Worm (Caenorhabditis elegans) whole organism, early embryonic: ENCODE measurements around the gene dyla-1.

Experiments
- B0310.2 ChIP-seq: sonication (generic microtip); optimal IDR thresholded peaks from 2 replicates; lab custom pipeline; 2016; ENCODE audit warnings: mild to moderate bottlenecking, missing genetic modification characterization, missing compliant biosample characterization
- F13C5.2 ChIP-seq: sonication (generic microtip); optimal IDR thresholded peaks from 2 replicates; lab custom pipeline; 2017; ENCODE audit warnings: mild to moderate bottlenecking, missing genetic modification characterization, inconsistent platforms, missing compliant biosample characterization
- aly-1 ChIP-seq: sonication (generic microtip); optimal IDR thresholded peaks from 2 replicates; lab custom pipeline; 2016; ENCODE audit warnings: missing genetic modification characterization, missing compliant biosample characterization
- ama-1 ChIP-seq: fragments of 150-350 bp; optimal IDR thresholded peaks from 2 replicates; lab custom pipeline; 2014
- ets-7 ChIP-seq: sonication (generic microtip); optimal IDR thresholded peaks from 2 replicates; lab custom pipeline; 2016; ENCODE audit warnings: missing genotype, missing genetic modification characterization, missing compliant biosample characterization
- flt-1 ChIP-seq: fragments of 200-800 bp; sonication (Bioruptor generic); IDR thresholded peaks from 2 replicates; pipeline ENCODE4 v1.3.6; 2022; ENCODE audit warnings: missing genetic modification characterization, missing compliant biosample characterization
- hmbx-1 ChIP-seq: sonication (generic microtip); optimal IDR thresholded peaks from 2 replicates; lab custom pipeline; 2016; ENCODE audit warnings: mild to moderate bottlenecking, missing genetic modification characterization, missing compliant biosample characterization
- hmg-4 ChIP-seq: fragments of 200-800 bp; sonication (Bioruptor generic); optimal IDR thresholded peaks from 2 replicates; lab custom pipeline; 2018; ENCODE audit warnings: mild to moderate bottlenecking, missing genetic modification characterization, missing compliant biosample characterization
- hnd-1 ChIP-seq: sonication (generic microtip); optimal IDR thresholded peaks from 2 replicates; lab custom pipeline; 2016; ENCODE audit warnings: missing genetic modification characterization, missing compliant biosample characterization
- scrt-1 ChIP-seq: fragments of 200-800 bp; sonication (Bioruptor generic); IDR thresholded peaks from 2 replicates; pipeline ENCODE4 v1.3.6; 2022; ENCODE audit warnings: missing genetic modification characterization, missing compliant biosample characterization
- sea-1 ChIP-seq: fragments of 200-800 bp; sonication (Bioruptor generic); conservative IDR thresholded peaks from 2 replicates; pipeline ENCODE4 v1.3.6; 2022; ENCODE audit warnings: missing genetic modification characterization, missing compliant biosample characterization
- tbx-11 ChIP-seq: fragments of 200-800 bp; sonication (Bioruptor generic); IDR thresholded peaks from 2 replicates; pipeline ENCODE4 v1.3.6; 2022; ENCODE audit warnings: missing genetic modification characterization, missing compliant biosample characterization
- tbx-37 ChIP-seq: fragments of 200-800 bp; sonication (Bioruptor generic); conservative IDR thresholded peaks from 2 replicates; pipeline ENCODE4 v1.3.6; 2022; ENCODE audit warnings: missing genetic modification reagents, missing genetic modification characterization, missing compliant biosample characterization
- tra-4 ChIP-seq: sonication (generic microtip); optimal IDR thresholded peaks from 2 replicates; lab custom pipeline; 2017; ENCODE audit warnings: missing genetic modification characterization, missing compliant biosample characterization

- no peak for TF ChIP-seq ama-1 (lab: Kevin White, UChicago)
- TF ChIP-seq aly-1 = no peak
- no peak for TF ChIP-seq flt-1 (GFP tag; lab: Robert Waterston, UW)
- TF ChIP-seq hnd-1 (tag; lab: Kevin White, UChicago) = no peak
- TF ChIP-seq hmbx-1 (tag; lab: Kevin White, UChicago) = no peak
- TF ChIP-seq sea-1 (GFP tag; lab: Robert Waterston, UW) = no peak
- TF ChIP-seq B0310.2 (tag; lab: Kevin White, UChicago) = no peak
- no peak for TF ChIP-seq scrt-1 (GFP tag; lab: Robert Waterston, UW)
- no peak for TF ChIP-seq hmg-4 (GFP tag; lab: Kevin White, UChicago)
- no peak for TF ChIP-seq ets-7 (tag; lab: Kevin White, UChicago)
- no peak for TF ChIP-seq tra-4 (tag; lab: Kevin White, UChicago)
- TF ChIP-seq F13C5.2 (tag; lab: Kevin White, UChicago) = no peak
- TF ChIP-seq tbx-37 (GFP tag; lab: Robert Waterston, UW) = no peak
- TF ChIP-seq tbx-11 (GFP tag; lab: Robert Waterston, UW) = no peak
Measured at ce11 chrX:16865675-16866074, 24.8 kb downstream of the dyla-1 start.
